Worm (Caenorhabditis elegans): ENCODE measurements around the gene nlp-45.

ce11 chrX:2385453-2385852, 47.3 kb upstream of the nlp-45 start, which contains the start of gene F47G3.1:
- no peak for TF ChIP-seq unc-39 (tag; optimal IDR thresholded peaks at IDR 0.05)
- TF ChIP-seq nhr-12 (tag; optimal IDR thresholded peaks at IDR 0.05), result no peak
- TF ChIP-seq elt-3 (tag; optimal IDR thresholded peaks at IDR 0.05), result no peak
- no peak for TF ChIP-seq ces-1 (GFP tag; optimal IDR thresholded peaks at IDR 0.05)
- no peak for TF ChIP-seq snpc-4 (tag; optimal IDR thresholded peaks at IDR 0.05)
- no peak for TF ChIP-seq sem-2 (GFP tag; optimal IDR thresholded peaks at IDR 0.05)
- TF ChIP-seq pha-4 (tag; optimal IDR thresholded peaks at IDR 0.05), result no peak
- no peak for TF ChIP-seq nhr-28 (tag; optimal IDR thresholded peaks at IDR 0.05)
- no peak for TF ChIP-seq nhr-76 (tag; optimal IDR thresholded peaks at IDR 0.05)
- no peak for TF ChIP-seq nhr-237 (tag; optimal IDR thresholded peaks at IDR 0.05)
- TF ChIP-seq blmp-1 (tag; optimal IDR thresholded peaks at IDR 0.05), result no peak
- no peak for TF ChIP-seq unc-62 (GFP tag; optimal IDR thresholded peaks at IDR 0.05)

Measured in whole organism, mixed stage, embryonic.